Worm (Caenorhabditis elegans) whole organism, late embryonic: ENCODE measurements around the gene M05D6.3.

Source experiments
- C08G9.2 ChIP-seq: sonication (generic microtip); optimal IDR thresholded peaks from 2 replicates; lab custom pipeline; 2016; ENCODE audit warnings: mild to moderate bottlenecking, missing genetic modification characterization, moderate library complexity, missing compliant biosample characterization
- C38D4.7 ChIP-seq: fragments of 200-800 bp; sonication (Bioruptor generic); optimal IDR thresholded peaks from 2 replicates; lab custom pipeline; 2018; ENCODE audit warnings: mild to moderate bottlenecking, missing genetic modification characterization, moderate library complexity, missing compliant biosample characterization
- K09A11.1 ChIP-seq: sonication (generic microtip); optimal IDR thresholded peaks from 2 replicates; lab custom pipeline; 2017; ENCODE audit warnings: antibody characterized with exemption, mild to moderate bottlenecking, missing genetic modification characterization, missing compliant biosample characterization; ENCODE audit not compliant: insufficient read depth
- Y22D7AL.16 ChIP-seq: sonication (generic microtip); optimal IDR thresholded peaks from 2 replicates; lab custom pipeline; 2016; ENCODE audit warnings: missing genetic modification characterization, missing compliant biosample characterization
- ceh-24 ChIP-seq: sonication (generic microtip); optimal IDR thresholded peaks from 2 replicates; lab custom pipeline; 2016; ENCODE audit warnings: mild to moderate bottlenecking, missing genetic modification characterization, missing compliant biosample characterization
- ceh-30 ChIP-seq: fragments of 150-350 bp; optimal IDR thresholded peaks from 2 replicates; lab custom pipeline; 2014; ENCODE audit warnings: missing biosample characterization, missing genetic modification characterization
- ceh-45 ChIP-seq: fragments of 200-800 bp; sonication (Bioruptor generic); IDR thresholded peaks from 2 replicates; pipeline ENCODE4 v1.3.6; 2022; ENCODE audit warnings: missing genetic modification reagents, missing genetic modification characterization, missing compliant biosample characterization
- ceh-6 ChIP-seq: fragments of 200-800 bp; sonication (Bioruptor generic); optimal IDR thresholded peaks from 2 replicates; lab custom pipeline; 2018; ENCODE audit warnings: mild to moderate bottlenecking, missing genetic modification characterization, missing compliant biosample characterization
- dmd-4 ChIP-seq: sonication (generic microtip); optimal IDR thresholded peaks from 2 replicates; lab custom pipeline; 2016; ENCODE audit warnings: borderline replicate concordance, missing genetic modification characterization, missing compliant biosample characterization
- elt-2 ChIP-seq: sonication (generic microtip); optimal IDR thresholded peaks from 2 replicates; lab custom pipeline; 2016; ENCODE audit warnings: missing genetic modification reagents, missing genetic modification characterization, missing compliant biosample characterization
- ets-4 ChIP-seq: sonication (generic microtip); optimal IDR thresholded peaks from 2 replicates; lab custom pipeline; 2016; ENCODE audit warnings: missing genetic modification characterization, missing compliant biosample characterization
- fkh-6 ChIP-seq: sonication (generic microtip); optimal IDR thresholded peaks from 2 replicates; lab custom pipeline; 2016; ENCODE audit warnings: missing genetic modification characterization, missing compliant biosample characterization
- hlh-15 ChIP-seq: sonication (generic microtip); optimal IDR thresholded peaks from 2 replicates; lab custom pipeline; 2016; ENCODE audit warnings: missing genetic modification characterization, missing compliant biosample characterization
- hlh-30 ChIP-seq: sonication (generic microtip); optimal IDR thresholded peaks from 2 replicates; lab custom pipeline; 2017; ENCODE audit warnings: antibody characterized with exemption, missing genetic modification characterization, missing compliant biosample characterization; ENCODE audit not compliant: insufficient read depth
- lin-11 ChIP-seq: fragments of 200-800 bp; sonication (Bioruptor generic); optimal IDR thresholded peaks from 2 replicates; lab custom pipeline; 2018; ENCODE audit warnings: mild to moderate bottlenecking, missing genetic modification characterization, missing compliant biosample characterization
- nfya-1 ChIP-seq: sonication (generic microtip); optimal IDR thresholded peaks from 2 replicates; lab custom pipeline; 2017; ENCODE audit warnings: missing genetic modification characterization, mild to moderate bottlenecking, missing compliant biosample characterization, antibody characterized with exemption, moderate library complexity
- nhr-11 ChIP-seq: fragments of 150-350 bp; optimal IDR thresholded peaks from 2 replicates; lab custom pipeline; 2014; ENCODE audit warnings: missing biosample characterization, missing genetic modification characterization
- nhr-232 ChIP-seq: sonication (generic microtip); optimal IDR thresholded peaks from 2 replicates; lab custom pipeline; 2016; ENCODE audit warnings: missing genetic modification characterization, missing compliant biosample characterization
- npax-4 ChIP-seq: sonication (generic microtip); optimal IDR thresholded peaks from 2 replicates; lab custom pipeline; 2016; ENCODE audit warnings: missing genetic modification characterization, missing compliant biosample characterization
- pag-3 ChIP-seq: sonication (generic microtip); optimal IDR thresholded peaks from 2 replicates; lab custom pipeline; 2016; ENCODE audit warnings: missing compliant biosample characterization, missing genetic modification characterization, borderline replicate concordance
- pat-9 ChIP-seq: fragments of 200-800 bp; sonication (Bioruptor generic); optimal IDR thresholded peaks from 2 replicates; lab custom pipeline; 2018; ENCODE audit warnings: mild to moderate bottlenecking, missing genetic modification characterization, moderate library complexity, missing compliant biosample characterization
- pax-1 ChIP-seq: fragments of 150-350 bp; optimal IDR thresholded peaks from 2 replicates; lab custom pipeline; 2014; ENCODE audit warnings: missing biosample characterization, missing genetic modification characterization
- pha-4 ChIP-seq: fragments of 150-350 bp; optimal IDR thresholded peaks from 2 replicates; lab custom pipeline; 2018; ENCODE audit warnings: missing biosample characterization, missing genetic modification reagents, missing genetic modification characterization
- rnt-1 ChIP-seq: sonication (generic microtip); optimal IDR thresholded peaks from 2 replicates; lab custom pipeline; 2016; ENCODE audit warnings: missing genetic modification characterization, missing compliant biosample characterization
- sdc-2 ChIP-seq: sonication (generic microtip); optimal IDR thresholded peaks from 2 replicates; lab custom pipeline; 2016; ENCODE audit warnings: missing genotype, missing genetic modification characterization, missing compliant biosample characterization
- sox-2 ChIP-seq: fragments of 200-800 bp; sonication (Bioruptor generic); IDR thresholded peaks from 2 replicates; pipeline ENCODE4 v1.3.6; 2022; ENCODE audit warnings: missing genetic modification reagents, missing genetic modification characterization, missing compliant biosample characterization
- sox-4 ChIP-seq: sonication (generic microtip); optimal IDR thresholded peaks from 2 replicates; lab custom pipeline; 2017; ENCODE audit warnings: mild to moderate bottlenecking, missing genetic modification characterization, inconsistent platforms, missing compliant biosample characterization
- syd-9 ChIP-seq: sonication (generic microtip); optimal IDR thresholded peaks from 2 replicates; lab custom pipeline; 2016; ENCODE audit warnings: mild to moderate bottlenecking, missing genetic modification characterization, moderate library complexity, missing compliant biosample characterization
- tbx-2 ChIP-seq: sonication (generic microtip); optimal IDR thresholded peaks from 2 replicates; lab custom pipeline; 2016; ENCODE audit warnings: missing genetic modification characterization, missing compliant biosample characterization
- tbx-7 ChIP-seq: sonication (generic microtip); optimal IDR thresholded peaks from 2 replicates; lab custom pipeline; 2016; ENCODE audit warnings: missing genotype, missing genetic modification characterization, missing compliant biosample characterization
- unc-42 ChIP-seq: sonication (generic microtip); optimal IDR thresholded peaks from 2 replicates; lab custom pipeline; 2016; ENCODE audit warnings: missing genotype, missing genetic modification characterization, missing compliant biosample characterization
- unc-55 ChIP-seq: sonication (generic microtip); optimal IDR thresholded peaks from 2 replicates; lab custom pipeline; 2017; ENCODE audit warnings: missing biosample characterization, missing genetic modification reagents, missing genetic modification characterization
- zip-5 ChIP-seq: sonication (generic microtip); optimal IDR thresholded peaks from 2 replicates; lab custom pipeline; 2016; ENCODE audit warnings: missing genetic modification characterization, missing compliant biosample characterization

The M05D6.3 gene

DNA sequence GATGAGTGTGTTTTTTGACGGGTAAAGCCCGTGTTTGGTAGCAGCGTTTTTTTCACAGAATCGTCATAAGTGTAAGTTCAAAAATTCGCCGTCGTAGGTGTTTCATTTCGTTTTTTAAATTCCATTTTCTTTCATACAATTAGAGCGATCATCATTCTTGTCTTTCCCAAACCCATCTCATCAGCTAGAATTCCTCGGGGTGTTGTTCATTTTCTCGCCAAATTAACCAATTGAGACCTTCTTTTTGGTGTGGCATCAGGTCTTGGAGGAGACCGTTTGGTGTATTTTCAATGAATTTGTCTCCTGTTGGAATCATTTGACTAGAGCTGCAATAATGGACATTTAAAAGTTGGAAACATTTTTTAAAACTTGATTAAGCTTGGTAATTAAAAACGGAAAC lies 2.7 kb upstream of the M05D6.3 start:
- TF ChIP-seq fkh-6 (tag; lab: Kevin White, UChicago) (no peak), ceh-30 (tag; lab: Kevin White, UChicago) (no peak), sox-4 (tag; lab: Kevin White, UChicago) (no peak), zip-5 (no peak), tbx-7 (tag; lab: Kevin White, UChicago) (no peak), tbx-2 (no peak), ceh-45 (no peak), pha-4 (tag; lab: Kevin White, UChicago) (no peak)

DNA sequence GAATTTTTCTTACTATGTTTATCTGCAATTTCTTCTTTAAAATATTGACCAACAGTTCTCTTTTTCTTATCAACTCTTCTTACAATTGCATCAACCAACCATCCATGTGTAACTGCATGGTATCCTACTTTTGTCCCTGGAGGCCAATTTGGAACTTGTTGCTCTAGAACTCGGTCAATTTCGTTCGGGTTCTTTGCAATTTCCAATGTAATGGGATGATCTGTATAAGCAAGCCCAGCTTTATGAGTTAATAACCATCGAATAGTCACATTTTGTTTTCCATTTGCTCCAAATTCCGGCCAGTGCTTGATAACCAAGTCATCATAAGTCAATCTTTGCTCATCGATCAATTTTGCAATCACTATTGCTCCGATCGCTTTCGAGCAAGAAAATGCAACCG lies 3.8 kb downstream of the M05D6.3 start:
- no peak for TF ChIP-seq pag-3 (tag; lab: Kevin White, UChicago)
- TF ChIP-seq ceh-24 (tag; lab: Kevin White, UChicago): no peak
- TF ChIP-seq, all 69 proteins: peak for 0

DNA sequence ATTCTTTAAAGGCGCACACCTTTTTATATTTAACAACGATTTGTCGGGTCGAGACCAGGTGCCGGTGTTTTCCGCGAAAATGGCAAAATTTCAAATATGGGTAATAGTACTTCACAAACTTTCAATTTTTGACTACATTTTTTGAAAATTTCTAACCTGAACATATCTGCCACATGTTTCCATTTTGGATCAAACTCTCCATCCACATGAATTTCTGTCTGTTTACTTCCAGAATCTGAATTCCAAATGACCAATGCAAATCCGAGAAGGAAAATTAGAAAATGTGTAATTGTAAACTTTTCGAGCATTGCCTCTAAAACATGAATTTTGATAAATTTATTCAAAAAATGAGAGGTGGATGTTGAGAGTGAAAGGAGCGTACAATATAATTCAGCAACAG lies 4.6 kb downstream of the M05D6.3 start, which contains the start of gene lact-4:
Gene lact-4, minus strand, starts transcription at position 313 of the 400 bp plus-strand sequence.
- TF ChIP-seq nhr-11 (tag; lab: Kevin White, UChicago) (no peak), ceh-45 (no peak), ceh-6 (GFP tag; lab: Kevin White, UChicago) (no peak), pax-1 (tag; lab: Kevin White, UChicago) (no peak), C08G9.2 (no peak), nfya-1 (no peak), syd-9 (tag; lab: Kevin White, UChicago) (no peak), sdc-2 (tag; lab: Kevin White, UChicago) (no peak), hlh-30 (tag; lab: Kevin White, UChicago) (no peak), unc-42 (no peak), dmd-4 (no peak), unc-55 (GFP tag; lab: Kevin White, UChicago) (no peak), C38D4.7 (GFP tag; lab: Kevin White, UChicago) (no peak), Y22D7AL.16 (tag; lab: Kevin White, UChicago) (no peak), pat-9 (tag; lab: Kevin White, UChicago) (no peak)

ce11 chrII:8481033-8481708 lies 5.6 kb downstream of the M05D6.3 start:
- TF ChIP-seq sox-2 (no peak), sdc-2 (tag; lab: Kevin White, UChicago) (no peak), ets-4 (no peak), hlh-15 (no peak), rnt-1 (tag; lab: Kevin White, UChicago) (peak; percentile 11), nhr-232 (tag; lab: Kevin White, UChicago) (no peak), pax-1 (tag; lab: Kevin White, UChicago) (peak; percentile 74), K09A11.1 (tag; lab: Kevin White, UChicago) (no peak), lin-11 (tag; lab: Kevin White, UChicago) (no peak), fkh-6 (tag; lab: Kevin White, UChicago) (no peak), unc-55 (GFP tag; lab: Kevin White, UChicago) (peak; percentile 30), elt-2 (tag; lab: Kevin White, UChicago) (peak; percentile 21), dmd-4 (no peak)
- TF ChIP-seq, all 69 proteins: peak for 4

DNA sequence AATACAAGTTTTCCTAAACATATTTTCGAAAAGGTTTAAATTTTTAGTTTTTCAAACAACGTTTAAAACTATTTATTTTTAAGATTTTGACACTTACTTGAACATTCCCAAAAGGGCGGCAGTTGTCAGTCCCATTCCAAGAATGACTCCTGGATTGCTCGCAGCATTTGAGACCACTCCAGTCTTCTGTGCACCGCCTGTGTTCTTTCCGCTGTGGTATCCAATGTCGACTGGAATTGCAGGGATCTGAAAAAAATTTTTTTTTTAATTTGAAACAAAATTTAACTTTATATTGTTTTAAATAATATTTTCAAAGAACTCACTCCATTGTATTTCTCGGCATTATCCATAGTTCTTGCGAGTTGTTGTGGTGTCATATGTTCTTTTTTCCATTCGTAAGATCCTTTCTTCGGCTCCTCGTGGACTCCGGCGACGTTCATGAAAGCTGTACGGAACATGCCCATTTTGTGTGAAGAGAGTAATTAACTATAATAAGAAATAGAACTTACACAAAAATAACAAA lies 6.2 kb downstream of the M05D6.3 start, which contains the start of gene M05D6.5:
Gene M05D6.5, minus strand, starts transcription at position 473 of the 523 bp plus-strand sequence.
- no peak for TF ChIP-seq npax-4 (tag; lab: Kevin White, UChicago)
